Worm (Caenorhabditis elegans) whole organism, L4/young adult: ENCODE results near the gene Y32G9A.12.

Experiments
- W03F9.2 ChIP-seq: fragments of 150-350 bp; optimal IDR thresholded peaks from 2 replicates; lab custom pipeline; 2014; ENCODE audit warnings: missing biosample characterization, missing genetic modification characterization
- dao-5 ChIP-seq: sonication (generic microtip); optimal IDR thresholded peaks from 2 replicates; lab custom pipeline; 2016; ENCODE audit warnings: missing genotype, missing genetic modification characterization, moderate library complexity, missing compliant biosample characterization
- him-1 ChIP-seq: sonication (generic microtip); optimal IDR thresholded peaks from 2 replicates; lab custom pipeline; 2016; ENCODE audit warnings: missing genotype, missing genetic modification reagents, missing genetic modification characterization, missing compliant biosample characterization

DNA sequence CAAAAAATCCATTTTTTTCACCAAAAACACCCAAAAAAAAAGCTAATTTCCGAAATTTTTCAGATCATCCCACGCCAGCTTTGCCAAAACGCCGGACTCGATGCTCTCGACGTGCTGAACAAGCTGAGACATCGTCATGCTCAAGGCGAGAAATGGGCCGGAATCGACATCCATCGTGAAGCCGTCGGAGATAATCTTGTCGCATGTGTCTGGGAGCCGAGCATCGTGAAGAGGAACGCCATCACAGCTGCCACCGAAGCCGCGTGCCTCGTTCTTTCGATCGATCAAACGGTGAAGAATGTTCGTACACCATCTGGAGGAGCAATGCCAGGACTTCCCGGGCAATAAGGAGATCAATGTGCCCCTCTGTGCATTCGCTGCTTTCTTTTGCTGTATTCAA lies 45.2 kb downstream of the Y32G9A.12 start:
- TF ChIP-seq him-1 (tag; lab: Kevin White, UChicago) (no peak), dao-5 (tag; lab: Kevin White, UChicago) (no peak), W03F9.2 (tag; lab: Kevin White, UChicago) (no peak)
